Worm (Caenorhabditis elegans): Measurements from ENCODE around the gene ccch-2.

DNA sequence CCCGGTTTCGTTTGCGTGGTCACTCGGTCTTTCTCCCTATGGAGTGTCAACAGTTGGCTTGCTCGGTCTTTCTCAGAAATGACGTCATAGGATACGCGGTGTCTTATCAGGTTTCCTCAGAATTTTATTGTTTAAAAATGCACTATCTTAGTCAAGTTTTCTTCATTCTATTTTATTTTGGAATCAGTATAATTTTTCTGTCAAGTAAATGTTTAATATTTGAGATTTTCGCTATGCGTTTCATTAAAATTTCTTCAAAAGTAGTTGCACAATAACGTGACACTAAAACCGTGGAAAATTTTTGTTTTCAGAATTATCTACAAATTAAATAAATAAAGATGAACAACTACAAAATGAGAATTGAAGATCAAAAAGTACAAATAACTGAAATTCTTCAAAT, 20.7 kb upstream of the ccch-2 start, which contains the start of gene hlh-31:
- no peak for TF ChIP-seq ceh-36 (tag; optimal IDR thresholded peaks at IDR 0.05)
- no peak for TF ChIP-seq flt-1 (GFP tag; IDR thresholded peaks at IDR 0.05)
- no peak for TF ChIP-seq sea-1 (GFP tag; conservative IDR thresholded peaks at IDR 0.05)

Measured in whole organism, early embryonic.